Worm (Caenorhabditis elegans): Measurements from ENCODE around the gene sdz-1.
A peak's percentile ranks its signal among the peaks of the same experiment; 100 is the strongest.

DNA sequence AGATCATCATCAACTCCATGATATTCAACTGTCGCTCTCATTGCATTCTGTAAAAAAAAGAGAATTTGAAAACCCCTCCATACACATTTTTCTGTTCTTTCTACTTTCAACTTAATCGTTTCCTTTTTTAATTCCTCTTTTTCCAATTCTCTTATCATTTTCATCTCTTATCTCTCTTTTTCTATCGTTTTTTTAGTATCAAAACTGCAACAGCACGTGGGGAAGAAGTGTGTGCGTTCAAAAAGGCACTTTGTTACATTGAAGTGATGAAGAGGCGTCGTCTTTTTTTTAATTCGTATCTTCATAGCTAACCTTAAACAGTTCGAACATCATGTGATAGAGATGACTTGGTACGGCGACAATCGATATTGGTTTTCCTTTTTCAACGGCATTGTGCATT, 39.0 kb upstream of the sdz-1 start:
- TF ChIP-seq aha-1 (tag) (peak; percentile 84), unc-39 (tag; optimal IDR thresholded peaks at IDR 0.05) (no peak), pha-4 (GFP tag; IDR thresholded peaks at IDR 0.05) (no peak), pha-4 (tag; optimal IDR thresholded peaks at IDR 0.05) (no peak), dpl-1 (GFP tag; optimal IDR thresholded peaks at IDR 0.05) (peak; percentile 50), lir-3 (tag; optimal IDR thresholded peaks at IDR 0.05) (no peak), hlh-11 (tag; optimal IDR thresholded peaks at IDR 0.05) (peak; percentile 91), ama-1 (optimal IDR thresholded peaks at IDR 0.05) (peak; percentile 32)
